Fruit fly (Drosophila melanogaster): Measurements from ENCODE around the gene CG32191.

DNA sequence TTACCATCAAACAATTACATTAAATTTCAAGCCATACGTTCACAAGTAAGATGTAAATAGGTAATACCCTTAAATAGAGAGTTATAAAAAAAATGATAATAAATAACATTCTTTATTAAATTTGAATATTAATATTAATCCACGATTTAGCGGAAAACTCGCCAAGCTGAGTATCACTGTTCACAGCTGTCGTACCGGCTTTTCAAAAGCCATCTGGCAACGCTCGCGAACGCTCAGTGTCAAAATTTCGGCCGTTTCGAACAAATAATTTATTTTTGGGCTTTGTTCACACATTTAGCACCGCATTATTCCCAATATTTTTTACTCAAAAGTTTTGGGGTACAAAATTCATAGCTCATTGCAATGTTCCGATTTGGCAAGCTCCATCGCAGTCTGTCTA lies 40.6 kb upstream of the CG32191 start, which contains the start of gene TrpRS-m:
- TF ChIP-seq CG31627 (GFP tag; optimal IDR thresholded peaks at IDR 0.05) (no peak), CG6163 (GFP tag; IDR thresholded peaks at IDR 0.05) (no peak), CG3919 (GFP tag; optimal IDR thresholded peaks at IDR 0.05) (no peak), fd85E (GFP tag; optimal IDR thresholded peaks at IDR 0.05) (no peak)
